Worm (Caenorhabditis elegans) whole organism, L2 larva: ENCODE data around the gene dgtr-1.

ENCODE experiments used
- R02D3.7 ChIP-seq: fragments of 150-350 bp; optimal IDR thresholded peaks from 2 replicates; lab custom pipeline; 2014; ENCODE audit warnings: missing biosample characterization, missing genetic modification characterization
- ZK546.5 ChIP-seq: sonication (generic microtip); optimal IDR thresholded peaks from 2 replicates; lab custom pipeline; 2017; ENCODE audit warnings: missing biosample characterization, missing genetic modification characterization
- aly-2 ChIP-seq: fragments of 150-350 bp; optimal IDR thresholded peaks from 2 replicates; lab custom pipeline; 2014; ENCODE audit warnings: missing biosample characterization, missing genetic modification characterization
- ama-1 ChIP-seq: fragments of 150-350 bp; optimal IDR thresholded peaks from 2 replicates; lab custom pipeline; 2018; ENCODE audit warnings: inconsistent platforms
- ceh-82 ChIP-seq: fragments of 150-350 bp; optimal IDR thresholded peaks from 2 replicates; lab custom pipeline; 2014; ENCODE audit warnings: missing biosample characterization, missing genetic modification characterization
- lin-11 ChIP-seq: fragments of 150-350 bp; sonication (generic microtip); optimal IDR thresholded peaks from 2 replicates; lab custom pipeline; 2014; ENCODE audit warnings: missing biosample characterization, missing genetic modification characterization, inconsistent platforms, mixed read lengths
- mab-5 ChIP-seq: fragments of 150-350 bp; optimal IDR thresholded peaks from 2 replicates; lab custom pipeline; 2014; ENCODE audit warnings: missing biosample characterization, missing genetic modification characterization
- nhr-25 ChIP-seq: fragments of 150-350 bp; sonication (generic microtip); optimal IDR thresholded peaks from 3 replicates; lab custom pipeline; 2014; ENCODE audit warnings: missing biosample characterization, missing genetic modification characterization
- skn-1 ChIP-seq: sonication (generic microtip); optimal IDR thresholded peaks from 2 replicates; lab custom pipeline; 2017; ENCODE audit warnings: missing biosample characterization, missing genetic modification characterization
- sma-3 ChIP-seq: sonication (generic microtip); optimal IDR thresholded peaks from 2 replicates; lab custom pipeline; 2016; ENCODE audit warnings: missing genetic modification reagents, missing genetic modification characterization, missing compliant biosample characterization

ce11 chrV:6517305-6518224, 20.7 kb downstream of the dgtr-1 start:
- TF ChIP-seq aly-2 (tag; lab: Kevin White, UChicago) (no peak), lin-11 (tag; lab: Kevin White, UChicago) (no peak), ceh-82 (tag; lab: Kevin White, UChicago) (no peak), skn-1 (tag; lab: Kevin White, UChicago) (no peak), nhr-25 (tag; lab: Kevin White, UChicago) (peak; percentile 74), ama-1 (lab: Kevin White, UChicago) (peak; percentile 16), mab-5 (tag; lab: Kevin White, UChicago) (no peak), ZK546.5 (tag; lab: Kevin White, UChicago) (no peak), R02D3.7 (tag; lab: Kevin White, UChicago) (no peak), sma-3 (GFP tag; lab: Kevin White, UChicago) (peak; percentile 32)
